Worm (Caenorhabditis elegans) whole organism, L1 larva: ENCODE data around the gene gro-1.

Experiments used
- C16A3.4 ChIP-seq: fragments of 150-350 bp; optimal IDR thresholded peaks from 2 replicates; lab custom pipeline; 2014; ENCODE audit warnings: missing biosample characterization, missing genetic modification characterization
- F16B12.6 ChIP-seq: fragments of 150-350 bp; optimal IDR thresholded peaks from 2 replicates; lab custom pipeline; 2014; ENCODE audit warnings: missing biosample characterization, missing genetic modification characterization
- alr-1 ChIP-seq: fragments of 200-800 bp; sonication (Bioruptor generic); optimal IDR thresholded peaks from 2 replicates; lab custom pipeline; 2018; ENCODE audit warnings: borderline replicate concordance, mild to moderate bottlenecking, missing genetic modification characterization, missing compliant biosample characterization
- aly-2 ChIP-seq: fragments of 150-350 bp; optimal IDR thresholded peaks from 2 replicates; lab custom pipeline; 2014; ENCODE audit warnings: missing biosample characterization, missing genetic modification characterization
- blmp-1 ChIP-seq: fragments of 150-350 bp; optimal IDR thresholded peaks from 2 replicates; lab custom pipeline; 2014; ENCODE audit warnings: missing biosample characterization, missing genetic modification characterization
- ceh-8 ChIP-seq: fragments of 200-800 bp; sonication (Bioruptor generic); optimal IDR thresholded peaks from 2 replicates; lab custom pipeline; 2018; ENCODE audit warnings: mild to moderate bottlenecking, missing genetic modification characterization, moderate library complexity, missing compliant biosample characterization
- ceh-82 ChIP-seq, 3 experiments: fragments of 150-350 bp in 1 of 3; sonication (generic microtip) in 2 of 3; optimal IDR thresholded peaks; 2 replicates each; lab custom pipeline; 2014 to 2017; ENCODE audit warnings: missing biosample characterization in 3 of 3, missing genetic modification characterization in 3 of 3
- ceh-90 ChIP-seq: sonication (generic microtip); optimal IDR thresholded peaks from 2 replicates; lab custom pipeline; 2016; ENCODE audit warnings: missing genetic modification characterization, missing compliant biosample characterization
- ces-1 ChIP-seq: fragments of 150-350 bp; optimal IDR thresholded peaks from 2 replicates; lab custom pipeline; 2014; ENCODE audit warnings: missing biosample characterization, missing genetic modification reagents, missing genetic modification characterization
- dpl-1 ChIP-seq, 3 experiments: fragments of 150-350 bp in 2 of 3; sonication (generic microtip) in 1 of 3; optimal IDR thresholded peaks; 2 replicates each; lab custom pipeline; 2014 to 2017; ENCODE audit warnings: missing biosample characterization in 3 of 3, missing genetic modification characterization in 3 of 3, missing genetic modification reagents in 3 of 3
- efl-1 ChIP-seq, 4 experiments: fragments of 150-350 bp; optimal IDR thresholded peaks in 3 of 4; peaks in 1 of 4; 1 replicate in 1 of 4; 2 replicates in 3 of 4; lab custom pipeline; 2014; ENCODE audit warnings: missing biosample characterization in 2 of 4, missing genetic modification characterization in 2 of 4, missing genetic modification reagents in 2 of 4
- efl-3 ChIP-seq: fragments of 200-800 bp; sonication (Bioruptor generic); optimal IDR thresholded peaks from 2 replicates; lab custom pipeline; 2018; ENCODE audit warnings: mild to moderate bottlenecking, missing genetic modification characterization, missing compliant biosample characterization
- egl-13 ChIP-seq: sonication (generic microtip); optimal IDR thresholded peaks from 2 replicates; lab custom pipeline; 2016; ENCODE audit warnings: missing genotype, missing genetic modification reagents, missing genetic modification characterization, missing compliant biosample characterization
- egl-27 ChIP-seq, 2 experiments: fragments of 150-350 bp in 1 of 2; sonication (generic microtip); optimal IDR thresholded peaks; 3 replicates each; lab custom pipeline; 2017 to 2018; ENCODE audit warnings: missing biosample characterization in 2 of 2, missing genetic modification characterization in 2 of 2, missing genetic modification reagents in 2 of 2
- elt-2 ChIP-seq: sonication (generic microtip); optimal IDR thresholded peaks from 2 replicates; lab custom pipeline; 2016; ENCODE audit warnings: missing genetic modification characterization, mild to moderate bottlenecking, inconsistent platforms, missing compliant biosample characterization, missing genetic modification reagents
- ets-5 ChIP-seq: fragments of 200-800 bp; sonication (Bioruptor generic); IDR thresholded peaks from 2 replicates; pipeline ENCODE4 v1.3.6; 2022; ENCODE audit warnings: missing genetic modification characterization, missing compliant biosample characterization
- grh-1 ChIP-seq: fragments of 200-800 bp; sonication (Bioruptor generic); IDR thresholded peaks from 2 replicates; pipeline ENCODE4 v1.3.6; 2022; ENCODE audit warnings: missing genetic modification reagents, missing genetic modification characterization, missing compliant biosample characterization
- hlh-4 ChIP-seq: sonication (generic microtip); optimal IDR thresholded peaks from 2 replicates; lab custom pipeline; 2016; ENCODE audit warnings: mild to moderate bottlenecking, missing genetic modification characterization, missing compliant biosample characterization
- hpl-2 ChIP-seq: fragments of 150-350 bp; optimal IDR thresholded peaks from 2 replicates; lab custom pipeline; 2014; ENCODE audit warnings: missing biosample characterization, missing genetic modification reagents, missing genetic modification characterization
- irx-1 ChIP-seq: sonication (generic microtip); optimal IDR thresholded peaks from 2 replicates; lab custom pipeline; 2016; ENCODE audit warnings: missing genetic modification characterization, missing compliant biosample characterization
- lin-13 ChIP-seq: fragments of 150-350 bp; optimal IDR thresholded peaks from 2 replicates; lab custom pipeline; 2014; ENCODE audit warnings: missing biosample characterization, missing genetic modification reagents, missing genetic modification characterization
- lin-14 ChIP-seq: fragments of 200-800 bp; sonication (Bioruptor generic); optimal IDR thresholded peaks from 2 replicates; lab custom pipeline; 2018; ENCODE audit warnings: mild to moderate bottlenecking, missing genetic modification characterization, moderate library complexity, missing compliant biosample characterization
- lin-39 ChIP-seq: fragments of 150-350 bp; optimal IDR thresholded peaks from 2 replicates; lab custom pipeline; 2014; ENCODE audit warnings: missing biosample characterization, missing genetic modification reagents, missing genetic modification characterization
- lir-3 ChIP-seq: sonication (generic microtip); optimal IDR thresholded peaks from 2 replicates; lab custom pipeline; 2016; ENCODE audit warnings: mild to moderate bottlenecking, missing genetic modification characterization, moderate library complexity, missing compliant biosample characterization; ENCODE audit not compliant: poor library complexity
- lsy-2 ChIP-seq, 2 experiments: fragments of 150-350 bp; optimal IDR thresholded peaks; 2 replicates each; lab custom pipeline; 2014; ENCODE audit warnings: missing biosample characterization in 2 of 2, missing genetic modification characterization in 2 of 2
- mab-9 ChIP-seq: fragments of 200-800 bp; sonication (Bioruptor generic); IDR thresholded peaks from 2 replicates; pipeline ENCODE4 v1.3.6; 2022; ENCODE audit warnings: missing genetic modification reagents, missing genetic modification characterization, missing compliant biosample characterization
- mdl-1 ChIP-seq, 2 experiments: fragments of 150-350 bp; optimal IDR thresholded peaks; 2 replicates each; lab custom pipeline; 2014 to 2017; ENCODE audit warnings: missing biosample characterization in 2 of 2, missing genetic modification characterization in 2 of 2, inconsistent platforms in 1 of 2
- nhr-19 ChIP-seq: fragments of 200-800 bp; sonication (Bioruptor generic); conservative IDR thresholded peaks from 2 replicates; pipeline ENCODE4 v1.3.6; 2022; ENCODE audit warnings: missing genetic modification characterization, missing compliant biosample characterization
- nhr-237 ChIP-seq: fragments of 150-350 bp; optimal IDR thresholded peaks from 2 replicates; lab custom pipeline; 2014; ENCODE audit warnings: missing biosample characterization, missing genetic modification characterization
- nhr-28 ChIP-seq: fragments of 150-350 bp; optimal IDR thresholded peaks from 2 replicates; lab custom pipeline; 2014; ENCODE audit warnings: missing biosample characterization, missing genetic modification characterization
- nhr-85 ChIP-seq: sonication (generic microtip); peaks from one replicate; lab custom pipeline; 2016; ENCODE audit warnings: missing genetic modification characterization, inconsistent platforms, missing compliant biosample characterization
- nhr-90 ChIP-seq: sonication (generic microtip); optimal IDR thresholded peaks from 2 replicates; lab custom pipeline; 2016; ENCODE audit warnings: mild to moderate bottlenecking, missing genetic modification characterization, missing compliant biosample characterization; ENCODE audit not compliant: poor library complexity
- pax-3 ChIP-seq: fragments of 200-800 bp; sonication (Bioruptor generic); optimal IDR thresholded peaks from 2 replicates; lab custom pipeline; 2018; ENCODE audit warnings: mild to moderate bottlenecking, missing genetic modification characterization, moderate library complexity, missing compliant biosample characterization
- pqm-1 ChIP-seq: sonication (generic microtip); optimal IDR thresholded peaks from 3 replicates; lab custom pipeline; 2017; ENCODE audit warnings: missing biosample characterization, missing genetic modification characterization
- rnt-1 ChIP-seq: sonication (generic microtip); optimal IDR thresholded peaks from 2 replicates; lab custom pipeline; 2016; ENCODE audit warnings: mild to moderate bottlenecking, missing genetic modification characterization, moderate library complexity, missing compliant biosample characterization
- snpc-4 ChIP-seq: fragments of 150-350 bp; optimal IDR thresholded peaks from 2 replicates; lab custom pipeline; 2014; ENCODE audit warnings: missing biosample characterization, missing genetic modification characterization
- snu-23 ChIP-seq: sonication (generic microtip); optimal IDR thresholded peaks from 2 replicates; lab custom pipeline; 2016; ENCODE audit warnings: missing genetic modification characterization, missing compliant biosample characterization
- sox-4 ChIP-seq: sonication (generic microtip); optimal IDR thresholded peaks from 2 replicates; lab custom pipeline; 2016; ENCODE audit warnings: missing genetic modification characterization, missing compliant biosample characterization
- swsn-7 ChIP-seq: sonication (generic microtip); optimal IDR thresholded peaks from 2 replicates; lab custom pipeline; 2016; ENCODE audit warnings: missing genetic modification characterization, missing compliant biosample characterization
- tbx-2 ChIP-seq: sonication (generic microtip); optimal IDR thresholded peaks from 2 replicates; lab custom pipeline; 2016; ENCODE audit warnings: missing genetic modification characterization, missing compliant biosample characterization
- unc-30 ChIP-seq: sonication (generic microtip); optimal IDR thresholded peaks from 2 replicates; lab custom pipeline; 2017; ENCODE audit warnings: missing biosample characterization, missing genetic modification characterization
- unc-62 ChIP-seq: fragments of 150-350 bp; optimal IDR thresholded peaks from 2 replicates; lab custom pipeline; 2014; ENCODE audit warnings: missing biosample characterization, missing genetic modification reagents, missing genetic modification characterization
- zag-1 ChIP-seq: fragments of 150-350 bp; optimal IDR thresholded peaks from 2 replicates; lab custom pipeline; 2014; ENCODE audit warnings: missing biosample characterization, missing genetic modification characterization
- zip-4 ChIP-seq: fragments of 200-800 bp; sonication (Bioruptor generic); optimal IDR thresholded peaks from 2 replicates; lab custom pipeline; 2018; ENCODE audit warnings: mild to moderate bottlenecking, missing genetic modification characterization, moderate library complexity, missing compliant biosample characterization
- ztf-11 ChIP-seq, 2 experiments: sonication (generic microtip); optimal IDR thresholded peaks; 2 replicates each; lab custom pipeline; 2016 to 2017; ENCODE audit warnings: missing genetic modification characterization in 2 of 2, missing biosample characterization in 1 of 2, missing compliant biosample characterization in 1 of 2
- ztf-4 ChIP-seq: fragments of 150-350 bp; optimal IDR thresholded peaks from 2 replicates; lab custom pipeline; 2014; ENCODE audit warnings: missing biosample characterization, missing genetic modification characterization

Gene gro-1

ce11 chrIII:5294867-5295266 is 30.0 kb downstream of the gro-1 start (continued):
- TF ChIP-seq lin-14 (GFP tag; lab: Kevin White, UChicago) = peak; percentile 81
- TF ChIP-seq pqm-1 = no peak
- TF ChIP-seq snpc-4 (tag; lab: Kevin White, UChicago) = no peak
- peak; percentile 52 for TF ChIP-seq ztf-4 (tag; lab: Kevin White, UChicago)
- peak; percentile 57 for TF ChIP-seq tbx-2 (tag; lab: Kevin White, UChicago)
- no peak for TF ChIP-seq nhr-85 (tag; lab: Kevin White, UChicago)
- no peak for TF ChIP-seq ets-5 (GFP tag; lab: Robert Waterston, UW)
- peak; percentile 81 for TF ChIP-seq rnt-1 (tag; lab: Kevin White, UChicago)
- TF ChIP-seq nhr-19 (GFP tag; lab: Robert Waterston, UW) = peak; percentile 81
- peak; percentile 65 for TF ChIP-seq swsn-7 (tag; lab: Kevin White, UChicago)
- no peak for TF ChIP-seq zag-1 (tag; lab: Kevin White, UChicago)
- peak in 1 of 2 experiments; percentile 51 for TF ChIP-seq ztf-11 (tag; optimal IDR thresholded peaks at IDR 0.05; lab: Kevin White, UChicago)
- peak; percentile 43 for TF ChIP-seq lin-39 (tag; lab: Kevin White, UChicago)

DNA sequence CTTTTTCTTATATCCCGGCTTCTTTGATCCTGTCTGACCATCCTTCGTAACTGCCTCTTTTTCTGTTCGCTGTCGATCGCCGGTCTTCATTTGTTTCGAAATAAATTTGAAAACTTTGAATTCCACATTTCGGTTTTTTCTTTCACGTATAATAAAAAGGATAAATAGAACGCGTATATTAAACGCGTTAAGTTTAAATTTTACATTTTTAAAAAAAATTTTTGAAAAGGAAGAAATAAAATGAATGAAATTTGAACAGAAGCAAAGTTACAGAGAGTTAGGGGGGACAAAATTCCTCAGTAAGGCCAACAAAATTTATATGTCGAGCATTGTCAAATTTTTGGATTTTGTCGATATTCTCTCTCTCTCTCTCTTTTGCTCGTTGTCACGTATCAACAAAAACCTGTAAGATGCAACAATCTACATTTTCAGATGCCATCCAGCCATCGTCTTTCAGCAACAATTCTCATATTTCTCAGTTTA is 36.9 kb downstream of the gro-1 start, which contains the start of the genes T15B12.2 and F52C9.5:
TSS of gene T15B12.2 (minus strand) at position 101 of the 483 bp plus-strand sequence.
TSS of gene F52C9.5 (plus strand) at position 433 of the 483 bp plus-strand sequence.
- TF ChIP-seq snu-23 (GFP tag; lab: Kevin White, UChicago) (no peak), zag-1 (tag; lab: Kevin White, UChicago) (no peak), ceh-8 (no peak), mab-9 (GFP tag; lab: Robert Waterston, UW) (no peak)

DNA sequence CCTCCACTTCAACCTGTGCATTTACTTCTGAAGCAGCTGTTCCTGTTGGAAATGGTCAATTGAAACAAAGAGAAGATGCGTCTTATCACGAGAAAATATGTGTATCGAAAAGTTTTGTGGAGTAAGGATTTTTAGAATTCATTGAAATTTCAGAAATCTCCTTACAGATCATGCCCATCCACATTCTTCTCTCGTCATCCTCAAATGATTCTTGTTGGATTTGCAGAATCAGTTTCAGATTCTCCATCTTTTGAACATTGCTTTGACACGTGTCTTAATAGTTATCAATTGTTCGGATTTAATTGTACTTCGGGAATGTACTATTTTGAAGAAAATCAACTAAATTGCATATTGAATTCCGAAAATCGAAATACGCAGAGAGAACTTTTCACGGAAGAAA is 39.1 kb downstream of the gro-1 start:
- TF ChIP-seq dpl-1 (GFP tag; optimal IDR thresholded peaks at IDR 0.05; lab: Kevin White, UChicago) = no peak
- TF ChIP-seq efl-1 (optimal IDR thresholded peaks at IDR 0.05; lab: Kevin White, UChicago) = no peak
- no peak for TF ChIP-seq efl-1 (GFP tag; optimal IDR thresholded peaks at IDR 0.05 in 1 of 2; lab: Kevin White, UChicago)
- no peak for TF ChIP-seq alr-1
- no peak for TF ChIP-seq lir-3 (tag; lab: Kevin White, UChicago)
- TF ChIP-seq nhr-28 (tag; lab: Kevin White, UChicago) = no peak
- no peak for TF ChIP-seq unc-30 (tag; lab: Kevin White, UChicago)
- TF ChIP-seq nhr-85 (tag; lab: Kevin White, UChicago) = no peak

DNA sequence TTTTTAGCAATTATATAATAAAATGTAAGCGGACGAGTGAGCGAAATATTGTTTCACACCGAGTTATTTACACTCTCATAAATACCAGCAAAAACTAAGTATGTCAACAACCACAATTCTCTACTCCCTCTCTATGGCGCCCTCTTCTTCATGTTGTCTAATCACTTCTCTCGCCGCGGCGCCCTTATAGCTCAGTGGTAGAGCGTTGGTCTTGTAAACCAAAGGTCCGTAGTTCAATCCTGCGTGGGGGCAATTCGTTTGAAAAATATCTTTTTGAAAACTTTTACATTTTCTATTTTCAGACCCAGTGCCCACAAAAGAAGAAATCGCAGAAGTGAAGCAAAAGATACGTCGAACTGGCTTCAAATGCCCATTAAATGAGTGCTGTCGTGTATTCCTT is 40.8 kb downstream of the gro-1 start:
- TF ChIP-seq C16A3.4 (tag; lab: Kevin White, UChicago) (peak; percentile 57), sox-4 (tag; lab: Kevin White, UChicago) (peak; percentile 9), lin-13 (GFP tag; lab: Kevin White, UChicago) (peak; percentile 6), lir-3 (tag; lab: Kevin White, UChicago) (peak; percentile 61), ces-1 (no peak), pax-3 (peak; percentile 8), nhr-237 (tag; lab: Kevin White, UChicago) (no peak), elt-2 (peak; percentile 6), nhr-90 (tag; lab: Kevin White, UChicago) (peak; percentile 67), egl-13 (tag; lab: Kevin White, UChicago) (peak; percentile 19), ceh-82 (tag; optimal IDR thresholded peaks at IDR 0.05; lab: Kevin White, UChicago) (peak; percentile 40 to 63 (median 62)), zag-1 (tag; lab: Kevin White, UChicago) (no peak), irx-1 (tag; lab: Kevin White, UChicago) (peak; percentile 33), mdl-1 (tag; optimal IDR thresholded peaks at IDR 0.05; lab: Kevin White, UChicago) (peak in 1 of 2 experiments; percentile 45), ceh-90 (tag; lab: Kevin White, UChicago) (no peak), ceh-8 (no peak), zip-4 (peak; percentile 21), lsy-2 (tag; optimal IDR thresholded peaks at IDR 0.05; lab: Kevin White, UChicago) (peak; percentile 35 to 69), hpl-2 (GFP tag; lab: Kevin White, UChicago) (no peak), grh-1 (GFP tag; lab: Robert Waterston, UW) (no peak), aly-2 (tag; lab: Kevin White, UChicago) (peak; percentile 31), egl-27 (tag; optimal IDR thresholded peaks at IDR 0.05; lab: Kevin White, UChicago) (peak in 1 of 2 experiments; percentile 2), efl-3 (GFP tag; lab: Kevin White, UChicago) (no peak), hlh-4 (tag; lab: Kevin White, UChicago) (no peak), unc-62 (GFP tag; lab: Kevin White, UChicago) (no peak), blmp-1 (tag; lab: Kevin White, UChicago) (peak; percentile 24), F16B12.6 (tag; lab: Kevin White, UChicago) (peak; percentile 22)
